Fruit fly (Drosophila melanogaster) whole organism, pupa: ENCODE results near the gene dpr9.

Experiments
- CG10348 ChIP-seq: fragments of 200-800 bp; sonication (Bioruptor generic); IDR thresholded peaks from 2 replicates; pipeline ENCODE4 v1.3.6; 2022; ENCODE audit warnings: missing biosample characterization, missing genetic modification characterization
- CG12605 ChIP-seq: fragments of 200-800 bp; sonication (Bioruptor generic); IDR thresholded peaks from 2 replicates; pipeline ENCODE4 v1.3.6; 2022; ENCODE audit warnings: missing biosample characterization, missing genetic modification characterization
- CG13204 ChIP-seq: fragments of 200-800 bp; sonication (Bioruptor generic); optimal IDR thresholded peaks from 2 replicates; lab custom pipeline; 2018; ENCODE audit warnings: missing biosample characterization, mild to moderate bottlenecking, missing genetic modification characterization, moderate library complexity
- CG14655 ChIP-seq: fragments of 200-800 bp; sonication (Bioruptor generic); optimal IDR thresholded peaks from 3 replicates; lab custom pipeline; 2017; ENCODE audit warnings: mild to moderate bottlenecking, missing biosample characterization, missing genetic modification reagents, missing genetic modification characterization
- CG15710 ChIP-seq: fragments of 200-800 bp; sonication (Bioruptor generic); optimal IDR thresholded peaks from 2 replicates; lab custom pipeline; 2018; ENCODE audit warnings: missing biosample characterization, mild to moderate bottlenecking, missing genetic modification characterization, moderate library complexity
- CG17806 ChIP-seq: fragments of 200-800 bp; sonication (Bioruptor generic); optimal IDR thresholded peaks from 2 replicates; lab custom pipeline; 2018; ENCODE audit warnings: missing biosample characterization, mild to moderate bottlenecking, missing genetic modification characterization, moderate library complexity
- CG32121 ChIP-seq: fragments of 200-800 bp; sonication (Bioruptor generic); IDR thresholded peaks from 2 replicates; pipeline ENCODE4 v1.3.6; 2022; ENCODE audit warnings: missing biosample characterization, missing genetic modification characterization
- CG34367 ChIP-seq: fragments of 200-800 bp; sonication (Bioruptor generic); optimal IDR thresholded peaks from 2 replicates; lab custom pipeline; 2018; ENCODE audit warnings: missing biosample characterization, mild to moderate bottlenecking, missing genetic modification characterization
- CG4496 ChIP-seq: fragments of 200-800 bp; sonication (Bioruptor generic); IDR thresholded peaks from 3 replicates; pipeline ENCODE4 v1.3.6; 2022; ENCODE audit warnings: missing biosample characterization, missing genetic modification characterization
- CG8159 ChIP-seq: fragments of 200-800 bp; sonication (Bioruptor generic); optimal IDR thresholded peaks from 3 replicates; lab custom pipeline; 2018; ENCODE audit warnings: missing biosample characterization, mild to moderate bottlenecking, missing genetic modification characterization, moderate library complexity
- CG8301 ChIP-seq: fragments of 200-800 bp; sonication (Bioruptor generic); optimal IDR thresholded peaks from 2 replicates; lab custom pipeline; 2018; ENCODE audit warnings: missing biosample characterization, mild to moderate bottlenecking, missing genetic modification characterization
- CG9948 ChIP-seq: fragments of 200-800 bp; sonication (Bioruptor generic); optimal IDR thresholded peaks from 2 replicates; lab custom pipeline; 2018; ENCODE audit warnings: missing biosample characterization, mild to moderate bottlenecking, missing genetic modification characterization, moderate library complexity
- D1 ChIP-seq: fragments of 200-800 bp; sonication (Bioruptor generic); optimal IDR thresholded peaks from 2 replicates; lab custom pipeline; 2018; ENCODE audit warnings: missing biosample characterization, mild to moderate bottlenecking, missing genetic modification characterization, moderate library complexity
- EcR ChIP-seq: fragments of 200-800 bp; sonication (Bioruptor generic); optimal IDR thresholded peaks from 3 replicates; lab custom pipeline; 2019; ENCODE audit warnings: missing biosample characterization, missing genetic modification characterization, mild to moderate bottlenecking, moderate library complexity, missing genetic modification reagents
- Ets98B ChIP-seq: fragments of 200-800 bp; sonication (Bioruptor generic); IDR thresholded peaks from 2 replicates; pipeline ENCODE4 v1.3.6; 2022; ENCODE audit warnings: missing biosample characterization, missing genetic modification characterization
- Pif1A ChIP-seq: fragments of 200-800 bp; sonication (Bioruptor generic); optimal IDR thresholded peaks from 3 replicates; lab custom pipeline; 2016; ENCODE audit warnings: missing biosample characterization, missing genetic modification characterization
- Pif1B ChIP-seq: fragments of 200-800 bp; sonication (Bioruptor generic); optimal IDR thresholded peaks from 3 replicates; lab custom pipeline; 2016; ENCODE audit warnings: missing biosample characterization, missing genetic modification characterization
- Snoo ChIP-seq: fragments of 200-800 bp; sonication (Bioruptor generic); optimal IDR thresholded peaks from 3 replicates; lab custom pipeline; 2017; ENCODE audit warnings: missing biosample characterization, mild to moderate bottlenecking, missing genetic modification characterization, inconsistent platforms
- fd96Ca ChIP-seq: fragments of 200-800 bp; sonication (Bioruptor generic); IDR thresholded peaks from 3 replicates; pipeline ENCODE4 v1.3.6; 2022; ENCODE audit warnings: missing biosample characterization, missing genetic modification characterization
- gl ChIP-seq: fragments of 200-800 bp; sonication (Bioruptor generic); optimal IDR thresholded peaks from 2 replicates; lab custom pipeline; 2018; ENCODE audit warnings: missing biosample characterization, mild to moderate bottlenecking, missing genetic modification characterization
- rn ChIP-seq: fragments of 200-800 bp; sonication (Bioruptor generic); IDR thresholded peaks from 2 replicates; pipeline ENCODE4 v1.3.6; 2022; ENCODE audit warnings: missing biosample characterization, missing genetic modification characterization

Gene dpr9

DNA sequence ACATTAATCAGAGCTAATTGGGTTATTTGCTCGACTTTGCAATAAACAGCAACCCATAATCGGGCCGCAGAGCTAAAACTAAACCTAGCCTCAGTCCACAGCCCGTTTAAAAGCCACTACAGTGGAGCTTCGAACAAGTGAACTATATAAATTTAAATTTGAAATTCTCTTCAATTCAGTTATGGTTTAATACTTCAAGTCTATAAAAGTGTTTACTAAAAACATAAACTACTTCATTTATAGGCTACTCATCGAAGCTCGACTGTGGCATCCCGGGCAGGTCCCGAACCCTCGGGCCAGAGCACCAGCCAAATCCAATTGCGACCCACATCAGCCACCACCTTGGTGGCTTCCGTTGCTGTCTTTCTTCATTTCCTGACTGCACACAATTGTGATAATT, 33.1 kb upstream of the dpr9 start:
- TF ChIP-seq CG10348 (GFP tag; lab: Robert Waterston, UW) (no peak), Ets98B (peak; percentile 56), gl (tag; lab: Kevin White, UChicago) (no peak), CG4496 (GFP tag; lab: Robert Waterston, UW) (peak; percentile 58; the same call in 2 of the 3 replicates), CG17806 (tag; lab: Kevin White, UChicago) (no peak), Pif1B (GFP tag; lab: Kevin White, UChicago) (no peak), CG8301 (tag; lab: Kevin White, UChicago) (peak; percentile 48), EcR (GFP tag; lab: Kevin White, UChicago) (no peak), CG34367 (tag; lab: Kevin White, UChicago) (no peak), D1 (tag; lab: Kevin White, UChicago) (no peak), fd96Ca (GFP tag; lab: Robert Waterston, UW) (0 out of 3 replicates have a peak, but pooled peaks have one; percentile 36), CG8159 (tag; lab: Kevin White, UChicago) (peak; percentile 27), Snoo (tag; lab: Kevin White, UChicago) (no peak), Pif1A (GFP tag; lab: Kevin White, UChicago) (peak; percentile 17), CG15710 (peak; percentile 13), CG12605 (no peak), CG13204 (GFP tag; lab: Kevin White, UChicago) (no peak), CG32121 (GFP tag; lab: Robert Waterston, UW) (0 out of 2 replicates have a peak, but pooled peaks have one; percentile 27), CG14655 (peak; percentile 38), CG9948 (tag; lab: Kevin White, UChicago) (no peak), rn (GFP tag; lab: Robert Waterston, UW) (0 out of 2 replicates have a peak, but pooled peaks have one; percentile 16)

DNA sequence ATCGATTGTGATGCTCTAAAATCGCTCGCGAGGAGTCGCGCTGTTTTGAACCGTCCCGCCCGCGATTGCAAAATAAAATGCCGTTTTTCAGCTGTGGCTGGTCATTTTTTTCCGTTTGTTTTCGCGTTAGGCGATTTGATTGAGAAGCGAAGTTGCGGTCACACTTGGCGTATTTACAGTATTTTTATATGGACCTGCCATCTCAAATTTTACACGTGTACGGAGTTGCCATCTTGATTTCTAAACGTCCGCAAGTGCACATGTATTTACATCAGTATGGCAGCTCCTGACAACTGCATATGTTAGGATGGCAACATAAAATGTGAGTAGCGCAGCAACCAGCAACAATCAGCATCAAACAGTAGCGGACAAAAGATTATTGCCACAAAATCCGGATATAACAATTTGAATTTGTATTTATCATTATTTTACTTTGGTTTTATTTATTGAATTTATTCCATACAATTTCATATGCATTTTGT, 18.6 kb upstream of the dpr9 start, which contains the start of gene CG6966:
Gene CG6966 (minus strand): TSS at position 82 of the 482 bp plus-strand sequence.
- TF ChIP-seq CG8159 (tag; lab: Kevin White, UChicago): peak; percentile 53
- TF ChIP-seq CG4496 (GFP tag; lab: Robert Waterston, UW): no peak
- TF ChIP-seq CG15710: peak; percentile 74
- peak; percentile 77 for TF ChIP-seq D1 (tag; lab: Kevin White, UChicago)
- peak; percentile 83 for TF ChIP-seq Snoo (tag; lab: Kevin White, UChicago)
- peak; percentile 29 for TF ChIP-seq EcR (GFP tag; lab: Kevin White, UChicago)
- no peak for TF ChIP-seq CG8301 (tag; lab: Kevin White, UChicago)
- peak; percentile 87 for TF ChIP-seq CG34367 (tag; lab: Kevin White, UChicago)
- TF ChIP-seq CG13204 (GFP tag; lab: Kevin White, UChicago): peak; percentile 21
- TF ChIP-seq Ets98B: no peak
- TF ChIP-seq CG17806 (tag; lab: Kevin White, UChicago): peak; percentile 36
- no peak for TF ChIP-seq fd96Ca (GFP tag; lab: Robert Waterston, UW)
- TF ChIP-seq Pif1B (GFP tag; lab: Kevin White, UChicago): no peak
- no peak for TF ChIP-seq CG32121 (GFP tag; lab: Robert Waterston, UW)
- TF ChIP-seq CG9948 (tag; lab: Kevin White, UChicago): peak; percentile 30
- TF ChIP-seq Pif1A (GFP tag; lab: Kevin White, UChicago): no peak
- peak; percentile 25 for TF ChIP-seq gl (tag; lab: Kevin White, UChicago)
- TF ChIP-seq CG12605: no peak
- TF ChIP-seq CG10348 (GFP tag; lab: Robert Waterston, UW): no peak
- TF ChIP-seq, all 21 proteins: peak for 10

dm6 chr3R:15094929-15095236, 17.9 kb upstream of the dpr9 start:
- TF ChIP-seq EcR (GFP tag; lab: Kevin White, UChicago): no peak

- TF ChIP-seq D1 (tag; lab: Kevin White, UChicago) (no peak), CG14655 (peak; percentile 30), fd96Ca (GFP tag; lab: Robert Waterston, UW) (no peak), Snoo (tag; lab: Kevin White, UChicago) (peak; percentile 15), CG8159 (tag; lab: Kevin White, UChicago) (peak; percentile 3)
- TF ChIP-seq, all 21 proteins: peak for 3
Measured at dm6 chr3R:15094218-15094928, 17.4 kb upstream of the dpr9 start.

dm6 chr3R:15092784-15093183, 15.8 kb upstream of the dpr9 start:
- TF ChIP-seq CG4496 (GFP tag; lab: Robert Waterston, UW): peak; percentile 13; the same call in 1 of the 3 replicates
- no peak for TF ChIP-seq CG10348 (GFP tag; lab: Robert Waterston, UW)

dm6 chr3R:15092351-15092750, 15.3 kb upstream of the dpr9 start:
- peak; percentile 65 for TF ChIP-seq CG8301 (tag; lab: Kevin White, UChicago)
- TF ChIP-seq CG9948 (tag; lab: Kevin White, UChicago): peak; percentile 82
- peak; percentile 90 for TF ChIP-seq CG8159 (tag; lab: Kevin White, UChicago)
- no peak for TF ChIP-seq fd96Ca (GFP tag; lab: Robert Waterston, UW)
- TF ChIP-seq rn (GFP tag; lab: Robert Waterston, UW): no peak
- TF ChIP-seq gl (tag; lab: Kevin White, UChicago): peak; percentile 47
- peak; percentile 38 for TF ChIP-seq CG13204 (GFP tag; lab: Kevin White, UChicago)
- peak; percentile 90 for TF ChIP-seq CG15710
- TF ChIP-seq CG34367 (tag; lab: Kevin White, UChicago): peak; percentile 78
- TF ChIP-seq Snoo (tag; lab: Kevin White, UChicago): peak; percentile 78
- peak; percentile 71 for TF ChIP-seq CG17806 (tag; lab: Kevin White, UChicago)
- TF ChIP-seq CG12605: no peak
- TF ChIP-seq EcR (GFP tag; lab: Kevin White, UChicago): peak; percentile 89
- TF ChIP-seq CG4496 (GFP tag; lab: Robert Waterston, UW): peak; percentile 33; the same call in 1 of the 3 replicates
- TF ChIP-seq CG14655: peak; percentile 74
- peak; percentile 49 for TF ChIP-seq D1 (tag; lab: Kevin White, UChicago)
- TF ChIP-seq CG32121 (GFP tag; lab: Robert Waterston, UW): no peak
- peak; percentile 82 for TF ChIP-seq Pif1A (GFP tag; lab: Kevin White, UChicago)
- no peak for TF ChIP-seq CG10348 (GFP tag; lab: Robert Waterston, UW)
- TF ChIP-seq Ets98B: no peak
- TF ChIP-seq Pif1B (GFP tag; lab: Kevin White, UChicago): peak; percentile 61
- TF ChIP-seq, all 21 proteins: peak for 15
